Worm (Caenorhabditis elegans) whole organism, L2 larva: ENCODE measurements around the gene tag-290.

ENCODE experiments used
- C34F6.9 ChIP-seq: fragments of 150-350 bp; optimal IDR thresholded peaks from 2 replicates; lab custom pipeline; 2014; ENCODE audit warnings: missing biosample characterization, missing genetic modification characterization
- F13H6.1 ChIP-seq: sonication (generic microtip); optimal IDR thresholded peaks from 2 replicates; lab custom pipeline; 2016; ENCODE audit warnings: missing genetic modification characterization, missing compliant biosample characterization
- R02D3.7 ChIP-seq: fragments of 150-350 bp; optimal IDR thresholded peaks from 2 replicates; lab custom pipeline; 2014; ENCODE audit warnings: missing biosample characterization, missing genetic modification characterization
- Y55F3AM.14 ChIP-seq: fragments of 200-800 bp; sonication (Bioruptor generic); optimal IDR thresholded peaks from 2 replicates; lab custom pipeline; 2018; ENCODE audit warnings: mild to moderate bottlenecking, missing genetic modification characterization, missing compliant biosample characterization
- ZK546.5 ChIP-seq: sonication (generic microtip); optimal IDR thresholded peaks from 2 replicates; lab custom pipeline; 2017; ENCODE audit warnings: missing biosample characterization, missing genetic modification characterization
- alr-1 ChIP-seq: fragments of 150-350 bp; optimal IDR thresholded peaks from 2 replicates; lab custom pipeline; 2014; ENCODE audit warnings: missing biosample characterization, missing genetic modification characterization
- aly-2 ChIP-seq: fragments of 150-350 bp; optimal IDR thresholded peaks from 2 replicates; lab custom pipeline; 2014; ENCODE audit warnings: missing biosample characterization, missing genetic modification characterization
- ama-1 ChIP-seq: fragments of 150-350 bp; optimal IDR thresholded peaks from 2 replicates; lab custom pipeline; 2018; ENCODE audit warnings: inconsistent platforms
- blmp-1 ChIP-seq: sonication (generic microtip); optimal IDR thresholded peaks from 2 replicates; lab custom pipeline; 2017; ENCODE audit warnings: missing genetic modification characterization, mild to moderate bottlenecking, missing compliant biosample characterization, antibody characterized with exemption, moderate library complexity; ENCODE audit not compliant: insufficient read depth
- ceh-16 ChIP-seq: fragments of 150-350 bp; optimal IDR thresholded peaks from 2 replicates; lab custom pipeline; 2014; ENCODE audit warnings: missing biosample characterization, missing genetic modification characterization
- ceh-82 ChIP-seq: fragments of 150-350 bp; optimal IDR thresholded peaks from 2 replicates; lab custom pipeline; 2014; ENCODE audit warnings: missing biosample characterization, missing genetic modification characterization
- dmd-4 ChIP-seq: sonication (generic microtip); optimal IDR thresholded peaks from 2 replicates; lab custom pipeline; 2017; ENCODE audit warnings: missing biosample characterization, missing genetic modification characterization
- egl-27 ChIP-seq: sonication (generic microtip); optimal IDR thresholded peaks from 3 replicates; lab custom pipeline; 2017; ENCODE audit warnings: missing biosample characterization, missing genetic modification reagents, missing genetic modification characterization
- elt-1 ChIP-seq: fragments of 150-350 bp; optimal IDR thresholded peaks from 2 replicates; lab custom pipeline; 2014; ENCODE audit warnings: missing biosample characterization, missing genetic modification characterization
- elt-3 ChIP-seq: sonication (generic microtip); optimal IDR thresholded peaks from 2 replicates; lab custom pipeline; 2017; ENCODE audit warnings: missing biosample characterization, missing genetic modification characterization
- fos-1 ChIP-seq: fragments of 150-350 bp; optimal IDR thresholded peaks from 2 replicates; lab custom pipeline; 2014; ENCODE audit warnings: missing biosample characterization, missing genetic modification characterization
- gmeb-1 ChIP-seq: fragments of 150-350 bp; optimal IDR thresholded peaks from 2 replicates; lab custom pipeline; 2014; ENCODE audit warnings: missing biosample characterization, missing genetic modification characterization
- lin-11 ChIP-seq: fragments of 150-350 bp; sonication (generic microtip); optimal IDR thresholded peaks from 2 replicates; lab custom pipeline; 2014; ENCODE audit warnings: missing biosample characterization, missing genetic modification characterization, inconsistent platforms, mixed read lengths
- lin-39 ChIP-seq: fragments of 150-350 bp; optimal IDR thresholded peaks from 2 replicates; lab custom pipeline; 2014; ENCODE audit warnings: missing biosample characterization, missing genetic modification reagents, missing genetic modification characterization
- lsy-2 ChIP-seq, 2 experiments: fragments of 150-350 bp in 1 of 2; sonication (generic microtip) in 1 of 2; optimal IDR thresholded peaks; 2 replicates each; lab custom pipeline; 2014 to 2017; ENCODE audit warnings: missing biosample characterization in 2 of 2, missing genetic modification characterization in 2 of 2
- mab-5 ChIP-seq: fragments of 150-350 bp; optimal IDR thresholded peaks from 2 replicates; lab custom pipeline; 2014; ENCODE audit warnings: missing biosample characterization, missing genetic modification characterization
- mbf-1 ChIP-seq: sonication (generic microtip); optimal IDR thresholded peaks from 2 replicates; lab custom pipeline; 2017; ENCODE audit warnings: missing biosample characterization, missing genetic modification characterization
- mdl-1 ChIP-seq, 2 experiments: fragments of 150-350 bp in 1 of 2; sonication (generic microtip) in 1 of 2; optimal IDR thresholded peaks; 2 replicates each; lab custom pipeline; 2017; ENCODE audit warnings: missing biosample characterization in 2 of 2, missing genetic modification characterization in 2 of 2
- nhr-10 ChIP-seq: sonication (generic microtip); optimal IDR thresholded peaks from 2 replicates; lab custom pipeline; 2017; ENCODE audit warnings: missing biosample characterization, missing genetic modification characterization
- nhr-11 ChIP-seq: fragments of 150-350 bp; optimal IDR thresholded peaks from 2 replicates; lab custom pipeline; 2014; ENCODE audit warnings: missing biosample characterization, missing genetic modification characterization
- nhr-12 ChIP-seq: fragments of 150-350 bp; optimal IDR thresholded peaks from 2 replicates; lab custom pipeline; 2014; ENCODE audit warnings: missing biosample characterization, missing genetic modification characterization
- nhr-129 ChIP-seq: fragments of 150-350 bp; optimal IDR thresholded peaks from 2 replicates; lab custom pipeline; 2014; ENCODE audit warnings: missing biosample characterization, missing genetic modification characterization
- nhr-23 ChIP-seq: fragments of 150-350 bp; optimal IDR thresholded peaks from 2 replicates; lab custom pipeline; 2014; ENCODE audit warnings: missing biosample characterization, missing genetic modification reagents, missing genetic modification characterization
- nhr-25 ChIP-seq: fragments of 150-350 bp; sonication (generic microtip); optimal IDR thresholded peaks from 3 replicates; lab custom pipeline; 2014; ENCODE audit warnings: missing biosample characterization, missing genetic modification characterization
- nhr-6 ChIP-seq: fragments of 150-350 bp; optimal IDR thresholded peaks from 2 replicates; lab custom pipeline; 2014; ENCODE audit warnings: missing biosample characterization, missing genetic modification characterization
- nhr-77 ChIP-seq: fragments of 150-350 bp; optimal IDR thresholded peaks from 2 replicates; lab custom pipeline; 2014; ENCODE audit warnings: missing biosample characterization, missing genetic modification characterization
- peb-1 ChIP-seq: fragments of 150-350 bp; optimal IDR thresholded peaks from 2 replicates; lab custom pipeline; 2014; ENCODE audit warnings: missing biosample characterization, missing genetic modification characterization
- sem-4 ChIP-seq: fragments of 150-350 bp; optimal IDR thresholded peaks from 2 replicates; lab custom pipeline; 2014; ENCODE audit warnings: missing biosample characterization, missing genetic modification reagents, missing genetic modification characterization
- skn-1 ChIP-seq: sonication (generic microtip); optimal IDR thresholded peaks from 2 replicates; lab custom pipeline; 2017; ENCODE audit warnings: missing biosample characterization, missing genetic modification characterization
- sma-3 ChIP-seq: sonication (generic microtip); optimal IDR thresholded peaks from 2 replicates; lab custom pipeline; 2016; ENCODE audit warnings: missing genetic modification reagents, missing genetic modification characterization, missing compliant biosample characterization
- sma-9 ChIP-seq, 2 experiments: fragments of 150-350 bp in 1 of 2; sonication (generic microtip) in 1 of 2; optimal IDR thresholded peaks; 2 replicates each; lab custom pipeline; 2014 to 2016; ENCODE audit warnings: missing genetic modification characterization in 2 of 2, mild to moderate bottlenecking in 1 of 2, missing biosample characterization in 1 of 2, missing compliant biosample characterization in 1 of 2, missing genetic modification reagents in 1 of 2, moderate library complexity in 1 of 2
- snpc-4 ChIP-seq: fragments of 150-350 bp; optimal IDR thresholded peaks from 2 replicates; lab custom pipeline; 2014; ENCODE audit warnings: missing biosample characterization, missing genetic modification characterization
- unc-39 ChIP-seq: fragments of 150-350 bp; optimal IDR thresholded peaks from 2 replicates; lab custom pipeline; 2014; ENCODE audit warnings: missing biosample characterization, missing genetic modification characterization
- unc-62 ChIP-seq: fragments of 150-350 bp; optimal IDR thresholded peaks from 2 replicates; lab custom pipeline; 2014; ENCODE audit warnings: missing biosample characterization, missing genetic modification reagents, missing genetic modification characterization
- zag-1 ChIP-seq: fragments of 150-350 bp; optimal IDR thresholded peaks from 2 replicates; lab custom pipeline; 2014; ENCODE audit warnings: missing biosample characterization, missing genetic modification characterization
- ztf-1 ChIP-seq: fragments of 200-800 bp; sonication (Bioruptor generic); conservative IDR thresholded peaks from 2 replicates; pipeline ENCODE4 v1.3.6; 2022; ENCODE audit warnings: missing genetic modification characterization, missing compliant biosample characterization
- ztf-4 ChIP-seq: fragments of 150-350 bp; optimal IDR thresholded peaks from 2 replicates; lab custom pipeline; 2014; ENCODE audit warnings: missing biosample characterization, missing genetic modification characterization

The tag-290 gene

DNA sequence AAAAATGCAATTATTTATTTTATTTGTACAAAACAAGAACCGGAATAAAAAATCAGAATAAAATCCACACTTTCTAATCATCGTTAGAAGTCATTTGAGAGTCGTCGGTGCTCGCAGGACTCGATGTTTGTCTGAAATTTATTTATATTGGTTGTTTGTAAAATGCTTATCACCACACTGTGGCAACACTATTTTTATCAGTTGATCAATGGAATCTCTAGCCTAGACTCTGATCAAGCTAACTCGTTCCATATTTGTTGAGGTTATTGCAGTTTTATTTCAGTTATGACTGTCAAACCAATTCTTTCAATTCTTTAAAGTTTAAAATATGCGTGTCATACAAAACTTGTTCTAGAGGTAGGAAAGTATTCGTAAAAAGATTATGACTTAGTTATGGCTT, 8.6 kb upstream of the tag-290 start, which contains the start of gene dhs-20:
Gene dhs-20 (minus strand): TSS at position 80 of the 400 bp plus-strand sequence.
- TF ChIP-seq sma-9 (GFP tag; optimal IDR thresholded peaks at IDR 0.05; lab: Kevin White, UChicago) (peak; percentile 47), sma-9 (tag; optimal IDR thresholded peaks at IDR 0.05; lab: Kevin White, UChicago) (no peak), fos-1 (tag; lab: Kevin White, UChicago) (peak; percentile 51), ceh-82 (tag; lab: Kevin White, UChicago) (no peak)

DNA sequence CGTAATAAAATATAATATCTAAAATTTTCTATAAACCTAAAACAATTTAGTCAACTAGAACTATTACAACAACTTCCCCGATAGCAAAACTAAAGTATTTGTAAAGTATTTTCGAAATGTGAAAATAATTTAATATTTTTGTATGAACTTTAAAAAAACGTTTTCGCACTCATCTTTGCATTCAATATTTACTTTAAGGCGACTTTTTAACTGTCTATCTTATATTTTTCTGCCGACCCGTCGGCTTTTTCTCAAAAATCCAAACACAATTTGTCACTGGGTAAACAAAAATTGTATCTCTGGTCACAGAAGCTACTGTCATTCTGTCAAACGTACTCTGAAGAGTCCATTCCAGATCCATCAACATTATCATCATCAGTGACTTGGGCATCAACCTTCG, 7.9 kb upstream of the tag-290 start:
- peak; percentile 11 for TF ChIP-seq nhr-129 (tag; lab: Kevin White, UChicago)
- TF ChIP-seq F13H6.1: peak; percentile 27
- TF ChIP-seq blmp-1 (tag; lab: Kevin White, UChicago): no peak

DNA sequence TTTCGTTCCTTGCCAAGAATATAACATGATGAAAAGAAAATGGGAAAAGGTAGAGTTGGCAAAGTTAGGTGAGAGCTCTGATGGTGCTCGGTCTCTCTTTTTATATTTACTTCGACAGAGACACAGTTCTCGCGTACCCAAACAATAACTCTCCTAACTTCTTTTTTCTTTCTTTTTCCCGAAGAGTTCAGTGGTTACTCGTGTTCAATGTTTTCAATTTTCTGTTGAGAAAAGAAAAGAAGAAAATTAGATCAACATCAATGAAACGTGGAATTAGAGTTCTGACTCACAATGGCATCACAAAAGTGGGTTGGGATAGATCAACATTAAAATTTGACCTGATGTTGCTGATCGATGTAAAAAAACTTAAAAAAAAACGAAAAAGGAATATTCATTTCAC, 6.7 kb upstream of the tag-290 start, which contains the start of gene idpp-16:
Gene idpp-16 (minus strand): TSS at position 101 of the 400 bp plus-strand sequence.
- no peak for TF ChIP-seq aly-2 (tag; lab: Kevin White, UChicago)
- no peak for TF ChIP-seq unc-62 (GFP tag; lab: Kevin White, UChicago)
- TF ChIP-seq nhr-23: no peak
- TF ChIP-seq F13H6.1: no peak
- no peak for TF ChIP-seq peb-1
- no peak for TF ChIP-seq sma-3 (GFP tag; lab: Kevin White, UChicago)
- no peak for TF ChIP-seq sem-4
- no peak for TF ChIP-seq elt-3 (tag; lab: Kevin White, UChicago)
- no peak for TF ChIP-seq ceh-82 (tag; lab: Kevin White, UChicago)
- no peak for TF ChIP-seq sma-9 (GFP tag; optimal IDR thresholded peaks at IDR 0.05; lab: Kevin White, UChicago)
- TF ChIP-seq sma-9 (tag; optimal IDR thresholded peaks at IDR 0.05; lab: Kevin White, UChicago): no peak
- TF ChIP-seq nhr-11: no peak
- TF ChIP-seq egl-27 (tag; lab: Kevin White, UChicago): no peak
- TF ChIP-seq R02D3.7 (tag; lab: Kevin White, UChicago): no peak
- TF ChIP-seq ceh-16 (tag; lab: Kevin White, UChicago): no peak
- no peak for TF ChIP-seq mbf-1

DNA sequence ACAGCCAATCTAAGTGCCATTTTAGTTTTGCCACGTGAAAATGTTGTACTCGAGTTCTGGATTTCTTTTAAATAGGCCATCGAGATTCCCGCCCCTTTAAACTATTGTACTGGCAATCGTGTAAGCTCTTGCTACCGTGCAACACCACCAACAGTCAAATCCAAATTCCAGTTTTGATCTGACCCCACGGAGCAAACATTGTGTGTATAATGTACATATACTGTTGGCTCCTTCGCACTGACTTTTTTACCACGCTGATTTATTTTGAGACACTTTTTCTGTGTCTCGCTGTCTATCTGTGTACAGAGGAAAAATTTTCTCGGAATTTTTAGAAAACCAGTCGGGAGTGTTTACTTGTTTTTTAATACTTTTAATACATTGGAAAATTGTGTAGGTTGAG, 3.1 kb upstream of the tag-290 start, which contains the start of gene piit-1:
Gene piit-1 (minus strand): TSS at position 101 of the 400 bp plus-strand sequence.
- peak; percentile 26 for TF ChIP-seq F13H6.1
- TF ChIP-seq ztf-1 (GFP tag; lab: Robert Waterston, UW): no peak

DNA sequence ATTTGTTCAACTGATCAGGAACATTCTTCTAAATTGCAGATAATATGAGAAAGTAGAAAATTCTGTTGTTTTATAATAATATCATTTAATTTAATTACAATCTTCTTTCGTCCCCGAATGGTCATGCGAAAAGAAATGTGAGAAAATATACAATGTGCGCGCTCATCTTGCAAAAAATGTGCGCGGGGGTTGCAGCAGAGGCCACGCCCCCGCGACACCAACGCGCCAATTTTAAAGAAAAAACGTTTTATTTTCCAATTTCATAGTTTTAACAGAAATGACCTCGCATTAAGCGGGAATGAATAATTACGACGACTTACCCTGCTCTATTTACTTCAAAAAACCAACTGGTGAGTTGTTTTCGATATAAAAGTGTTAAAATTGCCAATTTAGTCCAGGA, 2.6 kb upstream of the tag-290 start, which contains the start of gene sas-5:
Gene sas-5 (plus strand): TSS at position 257 of the 400 bp plus-strand sequence.
- TF ChIP-seq lin-39 (tag; lab: Kevin White, UChicago): no peak
- no peak for TF ChIP-seq nhr-11
- no peak for TF ChIP-seq skn-1 (tag; lab: Kevin White, UChicago)
- peak; percentile 51 to 75 for TF ChIP-seq lsy-2 (tag; optimal IDR thresholded peaks at IDR 0.05; lab: Kevin White, UChicago)
- no peak for TF ChIP-seq mbf-1
- TF ChIP-seq sem-4: peak; percentile 53
- TF ChIP-seq gmeb-1 (tag; lab: Kevin White, UChicago): peak; percentile 92
- no peak for TF ChIP-seq ZK546.5 (tag; lab: Kevin White, UChicago)
- peak; percentile 58 for TF ChIP-seq ceh-16 (tag; lab: Kevin White, UChicago)
- no peak for TF ChIP-seq elt-3 (tag; lab: Kevin White, UChicago)
- no peak for TF ChIP-seq peb-1
- peak; percentile 92 for TF ChIP-seq sma-9 (GFP tag; optimal IDR thresholded peaks at IDR 0.05; lab: Kevin White, UChicago)
- no peak for TF ChIP-seq sma-9 (tag; optimal IDR thresholded peaks at IDR 0.05; lab: Kevin White, UChicago)
- peak; percentile 32 for TF ChIP-seq fos-1 (tag; lab: Kevin White, UChicago)
- no peak for TF ChIP-seq unc-62 (GFP tag; lab: Kevin White, UChicago)
- no peak for TF ChIP-seq unc-39 (tag; lab: Kevin White, UChicago)
- peak; percentile 53 for TF ChIP-seq mab-5 (tag; lab: Kevin White, UChicago)
- TF ChIP-seq zag-1 (tag; lab: Kevin White, UChicago): no peak
- peak; percentile 56 for TF ChIP-seq F13H6.1
- peak; percentile 62 for TF ChIP-seq snpc-4 (tag; lab: Kevin White, UChicago)
- TF ChIP-seq ztf-4 (tag; lab: Kevin White, UChicago): peak; percentile 42
- TF ChIP-seq blmp-1 (tag; lab: Kevin White, UChicago): peak; percentile 17
- TF ChIP-seq C34F6.9 (tag; lab: Kevin White, UChicago): peak; percentile 55
- no peak for TF ChIP-seq nhr-10 (tag; lab: Kevin White, UChicago)
- TF ChIP-seq elt-1: no peak
- no peak for TF ChIP-seq mdl-1 (tag; optimal IDR thresholded peaks at IDR 0.05; lab: Kevin White, UChicago)
- peak; percentile 55 for TF ChIP-seq nhr-129 (tag; lab: Kevin White, UChicago)
- TF ChIP-seq nhr-25 (tag; lab: Kevin White, UChicago): peak; percentile 76
- no peak for TF ChIP-seq ama-1 (lab: Kevin White, UChicago)
- TF ChIP-seq sma-3 (GFP tag; lab: Kevin White, UChicago): peak; percentile 75
- TF ChIP-seq nhr-77 (tag; lab: Kevin White, UChicago): no peak
- no peak for TF ChIP-seq nhr-12
- no peak for TF ChIP-seq egl-27 (tag; lab: Kevin White, UChicago)
- TF ChIP-seq nhr-6: peak; percentile 32
- TF ChIP-seq aly-2 (tag; lab: Kevin White, UChicago): no peak
- peak; percentile 85 for TF ChIP-seq ceh-82 (tag; lab: Kevin White, UChicago)
- TF ChIP-seq Y55F3AM.14: no peak
- no peak for TF ChIP-seq R02D3.7 (tag; lab: Kevin White, UChicago)
- no peak for TF ChIP-seq nhr-23
- no peak for TF ChIP-seq dmd-4
- peak; percentile 71 for TF ChIP-seq lin-11 (tag; lab: Kevin White, UChicago)
- no peak for TF ChIP-seq alr-1 (tag; lab: Kevin White, UChicago)
